Fruit fly (Drosophila melanogaster): ENCODE data around the gene MME1.

Gene MME1

dm6 chr2L:7049009-7049647 lies 21.8 kb downstream of the MME1 start (continued):
- TF ChIP-seq CG10366 (GFP tag; IDR thresholded peaks at IDR 0.05) = no peak
- TF ChIP-seq org-1 (GFP tag; optimal IDR thresholded peaks at IDR 0.05) = no peak
- TF ChIP-seq Nf-YC (tag; optimal IDR thresholded peaks at IDR 0.05) = peak; percentile 59
- TF ChIP-seq fd96Cb (tag; optimal IDR thresholded peaks at IDR 0.05) = no peak
- TF ChIP-seq hb (GFP tag; IDR thresholded peaks at IDR 0.05; ENCODE audit: partially characterized antibody) = peak; percentile 100
- no peak for TF ChIP-seq CG3407 (GFP tag; optimal IDR thresholded peaks at IDR 0.05)
- TF ChIP-seq tgo (GFP tag; IDR thresholded peaks at IDR 0.05) = peak; percentile 24; the same call in 1 of the 3 replicates
- TF ChIP-seq luna (GFP tag; optimal IDR thresholded peaks at IDR 0.05) = no peak
- peak; percentile 27 for TF ChIP-seq CG2712 (tag; optimal IDR thresholded peaks at IDR 0.05)
- TF ChIP-seq CG3281 (GFP tag; optimal IDR thresholded peaks at IDR 0.05) = peak; percentile 21
- 0 out of 2 replicates have a peak, but pooled peaks have one; percentile 4 for TF ChIP-seq E2f2 (GFP tag; IDR thresholded peaks at IDR 0.05)
- TF ChIP-seq gro (GFP tag; optimal IDR thresholded peaks at IDR 0.05) = no peak
- no peak for TF ChIP-seq Mrtf (GFP tag; IDR thresholded peaks at IDR 0.05)
- peak; percentile 9 for TF ChIP-seq CG12219 (GFP tag; optimal IDR thresholded peaks at IDR 0.05)
- peak; percentile 44 for TF ChIP-seq onecut (GFP tag; IDR thresholded peaks at IDR 0.05)
- peak; percentile 67 for TF ChIP-seq lbe (GFP tag; optimal IDR thresholded peaks at IDR 0.05)
- no peak for TF ChIP-seq zen (tag; optimal IDR thresholded peaks at IDR 0.05)
- no peak for TF ChIP-seq CkIIα-i1 (GFP tag; IDR thresholded peaks at IDR 0.05)
- no peak for TF ChIP-seq mam (GFP tag; optimal IDR thresholded peaks at IDR 0.05)
- peak; percentile 53 for TF ChIP-seq HmgD (GFP tag; optimal IDR thresholded peaks at IDR 0.05)
- peak; percentile 80 for TF ChIP-seq Doc3 (GFP tag; IDR thresholded peaks at IDR 0.05; ENCODE audit: partially characterized antibody)
- peak; percentile 15 for TF ChIP-seq CG11504 (tag; optimal IDR thresholded peaks at IDR 0.05)
- TF ChIP-seq CG12299 (tag; optimal IDR thresholded peaks at IDR 0.05) = peak; percentile 56
- no peak for TF ChIP-seq dimm (GFP tag; IDR thresholded peaks at IDR 0.05)
- no peak for TF ChIP-seq psq (GFP tag; optimal IDR thresholded peaks at IDR 0.05)
- no peak for TF ChIP-seq lmd (GFP tag; IDR thresholded peaks at IDR 0.05)
- TF ChIP-seq chn (GFP tag; optimal IDR thresholded peaks at IDR 0.05) = peak; percentile 33
- TF ChIP-seq gfzf (GFP tag; optimal IDR thresholded peaks at IDR 0.05) = no peak
- no peak for TF ChIP-seq esg (GFP tag; conservative IDR thresholded peaks at IDR 0.05)
- no peak for TF ChIP-seq CG10321 (GFP tag; IDR thresholded peaks at IDR 0.05)
- TF ChIP-seq CG18011 (GFP tag; optimal IDR thresholded peaks at IDR 0.05) = no peak
- TF ChIP-seq CG31388 (GFP tag; optimal IDR thresholded peaks at IDR 0.05) = no peak
- no peak for TF ChIP-seq Stat92E (GFP tag; optimal IDR thresholded peaks at IDR 0.05)
- no peak for TF ChIP-seq Spps (tag; optimal IDR thresholded peaks at IDR 0.05)
- TF ChIP-seq CG13287 (GFP tag; IDR thresholded peaks at IDR 0.05; ENCODE audit: partially characterized antibody) = peak; percentile 84
- TF ChIP-seq CG10565 (GFP tag; optimal IDR thresholded peaks at IDR 0.05) = no peak
- peak; percentile 67 for TF ChIP-seq CG12071 (GFP tag; optimal IDR thresholded peaks at IDR 0.05)
- TF ChIP-seq CG12104 (GFP tag; optimal IDR thresholded peaks at IDR 0.05) = no peak
- no peak for TF ChIP-seq CG15011 (GFP tag; optimal IDR thresholded peaks at IDR 0.05)
- no peak for TF ChIP-seq Blimp-1 (GFP tag; optimal IDR thresholded peaks at IDR 0.05)
- no peak for TF ChIP-seq CG1792 (GFP tag; optimal IDR thresholded peaks at IDR 0.05)
- TF ChIP-seq nmo (GFP tag; optimal IDR thresholded peaks at IDR 0.05) = no peak
- TF ChIP-seq ro (GFP tag; IDR thresholded peaks at IDR 0.05) = no peak
- TF ChIP-seq Asciz (GFP tag; optimal IDR thresholded peaks at IDR 0.05) = no peak
- TF ChIP-seq phol (tag; optimal IDR thresholded peaks at IDR 0.05) = no peak
- TF ChIP-seq Bteb2 (GFP tag; optimal IDR thresholded peaks at IDR 0.05) = no peak
- TF ChIP-seq Opbp (GFP tag; IDR thresholded peaks at IDR 0.05; ENCODE audit: partially characterized antibody) = peak; percentile 95; the same call in 2 of the 3 replicates
- no peak for TF ChIP-seq pita (GFP tag; optimal IDR thresholded peaks at IDR 0.05)
- TF ChIP-seq MBD-R2 (GFP tag; IDR thresholded peaks at IDR 0.05) = peak; percentile 17; the same call in 1 of the 2 replicates
- TF ChIP-seq exex (tag; optimal IDR thresholded peaks at IDR 0.05) = peak; percentile 46
